Worm (Caenorhabditis elegans) whole organism, mixed stage, embryonic: ENCODE measurements around the gene C28D4.4.

Source experiments
- M03D4.4 ChIP-seq: sonication (generic microtip); optimal IDR thresholded peaks from 2 replicates; lab custom pipeline; 2017; ENCODE audit warnings: mild to moderate bottlenecking, missing genetic modification characterization, missing compliant biosample characterization
- bed-3 ChIP-seq: fragments of 200-800 bp; sonication (Bioruptor generic); optimal IDR thresholded peaks from 3 replicates; lab custom pipeline; 2018; ENCODE audit warnings: mild to moderate bottlenecking, missing genetic modification characterization, moderate library complexity, missing compliant biosample characterization
- blmp-1 ChIP-seq: fragments of 150-350 bp; optimal IDR thresholded peaks from 2 replicates; lab custom pipeline; 2014; ENCODE audit warnings: missing biosample characterization, missing genetic modification characterization
- ceh-39 ChIP-seq: fragments of 150-350 bp; optimal IDR thresholded peaks from 2 replicates; lab custom pipeline; 2014; ENCODE audit warnings: missing biosample characterization, missing genetic modification characterization
- ceh-43 ChIP-seq: fragments of 200-800 bp; sonication (Bioruptor generic); optimal IDR thresholded peaks from 2 replicates; lab custom pipeline; 2018; ENCODE audit warnings: mild to moderate bottlenecking, missing genetic modification characterization, moderate library complexity, missing compliant biosample characterization
- ceh-83 ChIP-seq: fragments of 200-800 bp; sonication (Bioruptor generic); optimal IDR thresholded peaks from 2 replicates; lab custom pipeline; 2018; ENCODE audit warnings: mild to moderate bottlenecking, missing genetic modification characterization, missing compliant biosample characterization
- cnd-1 ChIP-seq: fragments of 200-800 bp; sonication (Bioruptor generic); optimal IDR thresholded peaks from 2 replicates; lab custom pipeline; 2018; ENCODE audit warnings: mild to moderate bottlenecking, missing genetic modification characterization, missing compliant biosample characterization
- drap-1 ChIP-seq: fragments of 200-800 bp; sonication (Bioruptor generic); optimal IDR thresholded peaks from 3 replicates; lab custom pipeline; 2018; ENCODE audit warnings: mild to moderate bottlenecking, missing genetic modification characterization, missing compliant biosample characterization
- elt-3 ChIP-seq: fragments of 150-350 bp; optimal IDR thresholded peaks from 2 replicates; lab custom pipeline; 2014; ENCODE audit warnings: missing biosample characterization, missing genetic modification characterization
- flh-1 ChIP-seq: fragments of 200-800 bp; sonication (Bioruptor generic); optimal IDR thresholded peaks from 2 replicates; lab custom pipeline; 2018; ENCODE audit warnings: mild to moderate bottlenecking, missing genetic modification characterization, moderate library complexity, missing compliant biosample characterization
- ham-2 ChIP-seq: fragments of 200-800 bp; sonication (Bioruptor generic); optimal IDR thresholded peaks from 2 replicates; lab custom pipeline; 2018; ENCODE audit warnings: mild to moderate bottlenecking, missing genetic modification characterization, missing compliant biosample characterization
- hlh-1 ChIP-seq: fragments of 150-350 bp; optimal IDR thresholded peaks from 2 replicates; lab custom pipeline; 2014; ENCODE audit warnings: missing biosample characterization, missing genetic modification reagents, missing genetic modification characterization
- lin-13 ChIP-seq: fragments of 150-350 bp; optimal IDR thresholded peaks from 2 replicates; lab custom pipeline; 2014; ENCODE audit warnings: missing biosample characterization, missing genetic modification characterization
- lin-32 ChIP-seq: fragments of 200-800 bp; sonication (Bioruptor generic); optimal IDR thresholded peaks from 2 replicates; lab custom pipeline; 2018; ENCODE audit warnings: mild to moderate bottlenecking, missing genetic modification characterization, missing compliant biosample characterization
- lsy-2 ChIP-seq: fragments of 150-350 bp; optimal IDR thresholded peaks from 2 replicates; lab custom pipeline; 2014; ENCODE audit warnings: missing biosample characterization, missing genetic modification characterization
- mab-5 ChIP-seq: fragments of 150-350 bp; optimal IDR thresholded peaks from 2 replicates; lab custom pipeline; 2014; ENCODE audit warnings: missing biosample characterization, missing genetic modification characterization
- mep-1 ChIP-seq: fragments of 150-350 bp; optimal IDR thresholded peaks from 2 replicates; lab custom pipeline; 2017; ENCODE audit warnings: missing biosample characterization, missing genetic modification reagents, missing genetic modification characterization, inconsistent platforms
- mls-2 ChIP-seq: sonication (generic microtip); optimal IDR thresholded peaks from 2 replicates; lab custom pipeline; 2016; ENCODE audit warnings: mild to moderate bottlenecking, missing genetic modification characterization, moderate library complexity, missing compliant biosample characterization
- nhr-2 ChIP-seq: fragments of 150-350 bp; optimal IDR thresholded peaks from 2 replicates; lab custom pipeline; 2014; ENCODE audit warnings: missing biosample characterization, missing genetic modification characterization
- nhr-237 ChIP-seq: fragments of 150-350 bp; optimal IDR thresholded peaks from 2 replicates; lab custom pipeline; 2014; ENCODE audit warnings: missing biosample characterization, missing genetic modification characterization
- nhr-76 ChIP-seq: sonication (generic microtip); optimal IDR thresholded peaks from 2 replicates; lab custom pipeline; 2017; ENCODE audit warnings: missing biosample characterization, missing genetic modification characterization
- pha-4 ChIP-seq: fragments of 150-350 bp; optimal IDR thresholded peaks from 2 replicates; lab custom pipeline; 2018; ENCODE audit warnings: missing biosample characterization, missing genetic modification reagents, missing genetic modification characterization
- sem-2 ChIP-seq: fragments of 200-800 bp; sonication (Bioruptor generic); optimal IDR thresholded peaks from 2 replicates; lab custom pipeline; 2018; ENCODE audit warnings: mild to moderate bottlenecking, missing genetic modification characterization, missing compliant biosample characterization
- snpc-4 ChIP-seq: fragments of 150-350 bp; optimal IDR thresholded peaks from 2 replicates; lab custom pipeline; 2014; ENCODE audit warnings: missing biosample characterization, missing genetic modification characterization
- sptf-1 ChIP-seq: sonication (generic microtip); optimal IDR thresholded peaks from 2 replicates; lab custom pipeline; 2017; ENCODE audit warnings: mild to moderate bottlenecking, missing genetic modification characterization, moderate library complexity, missing compliant biosample characterization
- tbx-8 ChIP-seq: fragments of 200-800 bp; sonication (Bioruptor generic); optimal IDR thresholded peaks from 2 replicates; lab custom pipeline; 2018; ENCODE audit warnings: mild to moderate bottlenecking, missing genetic modification characterization, moderate library complexity, missing compliant biosample characterization
- unc-120 ChIP-seq: sonication (generic microtip); optimal IDR thresholded peaks from 2 replicates; lab custom pipeline; 2017; ENCODE audit warnings: missing genetic modification characterization, missing compliant biosample characterization; ENCODE audit not compliant: poor library complexity, severe bottlenecking
- unc-39 ChIP-seq: fragments of 150-350 bp; optimal IDR thresholded peaks from 2 replicates; lab custom pipeline; 2014; ENCODE audit warnings: missing biosample characterization, missing genetic modification characterization
- unc-62 ChIP-seq: fragments of 150-350 bp; optimal IDR thresholded peaks from 2 replicates; lab custom pipeline; 2014; ENCODE audit warnings: missing biosample characterization, missing genetic modification reagents, missing genetic modification characterization
- zip-8 ChIP-seq: fragments of 150-350 bp; optimal IDR thresholded peaks from 2 replicates; lab custom pipeline; 2014; ENCODE audit warnings: missing biosample characterization, missing genetic modification characterization
- ztf-11 ChIP-seq: fragments of 150-350 bp; optimal IDR thresholded peaks from 2 replicates; lab custom pipeline; 2014; ENCODE audit warnings: missing biosample characterization, missing genetic modification characterization

The C28D4.4 gene

ce11 chrIV:9757425-9757740 is 12.6 kb upstream of the C28D4.4 start, which contains the start of gene nhr-97:
Gene nhr-97 (plus strand): TSS chrIV:9757641.
- TF ChIP-seq zip-8 (tag; lab: Kevin White, UChicago), result no peak
- no peak for TF ChIP-seq bed-3 (GFP tag; lab: Kevin White, UChicago)

DNA sequence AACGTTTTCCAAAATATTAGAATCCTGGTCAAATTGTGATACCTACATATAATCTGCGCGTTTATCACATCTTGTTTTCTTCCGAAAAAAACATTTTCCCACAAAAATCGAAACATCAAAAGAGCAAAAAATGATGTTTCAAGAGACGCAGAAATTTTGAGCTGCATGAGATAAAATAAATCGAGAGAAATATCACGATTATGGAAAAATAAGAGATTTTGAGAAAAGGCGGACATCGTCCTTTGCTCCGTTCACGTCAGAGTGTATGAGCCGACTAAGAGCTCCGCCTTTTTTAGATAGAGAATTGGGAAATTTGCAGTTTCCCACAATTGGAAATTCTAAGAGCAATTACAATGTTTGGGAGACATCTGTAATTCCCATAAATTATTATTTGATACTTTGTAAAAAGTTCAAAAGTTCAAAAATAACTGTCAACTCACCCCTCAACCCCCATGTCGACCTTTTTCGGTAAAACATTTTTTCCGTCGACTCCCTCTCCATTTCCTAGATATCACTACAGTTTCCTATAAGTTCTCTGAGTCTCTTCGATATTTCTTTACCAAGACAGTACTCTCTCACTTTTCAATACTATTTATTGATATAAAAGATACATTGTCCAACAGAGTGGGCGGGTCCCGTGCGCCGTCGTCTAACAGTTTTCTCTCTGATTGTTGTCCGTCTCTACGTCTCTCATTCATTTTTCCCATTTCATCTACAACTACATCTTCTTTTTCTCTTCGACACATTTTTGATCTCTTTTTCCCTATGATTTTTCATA is 12.0 kb upstream of the C28D4.4 start:
- TF ChIP-seq lin-32 (GFP tag; lab: Kevin White, UChicago), result no peak
- no peak for TF ChIP-seq sem-2 (GFP tag; lab: Kevin White, UChicago)
- no peak for TF ChIP-seq nhr-2 (tag; lab: Kevin White, UChicago)
- no peak for TF ChIP-seq ceh-83 (GFP tag; lab: Kevin White, UChicago)
- no peak for TF ChIP-seq elt-3 (tag; lab: Kevin White, UChicago)
- TF ChIP-seq cnd-1 (tag; lab: Kevin White, UChicago), result no peak
- no peak for TF ChIP-seq snpc-4 (tag; lab: Kevin White, UChicago)
- TF ChIP-seq nhr-237, result no peak
- TF ChIP-seq ham-2 (GFP tag; lab: Kevin White, UChicago), result no peak
- TF ChIP-seq lin-13 (tag; lab: Kevin White, UChicago), result no peak
- no peak for TF ChIP-seq zip-8 (tag; lab: Kevin White, UChicago)
- TF ChIP-seq mep-1 (tag; lab: Kevin White, UChicago), result no peak
- no peak for TF ChIP-seq mab-5 (tag; lab: Kevin White, UChicago)
- no peak for TF ChIP-seq unc-39

DNA sequence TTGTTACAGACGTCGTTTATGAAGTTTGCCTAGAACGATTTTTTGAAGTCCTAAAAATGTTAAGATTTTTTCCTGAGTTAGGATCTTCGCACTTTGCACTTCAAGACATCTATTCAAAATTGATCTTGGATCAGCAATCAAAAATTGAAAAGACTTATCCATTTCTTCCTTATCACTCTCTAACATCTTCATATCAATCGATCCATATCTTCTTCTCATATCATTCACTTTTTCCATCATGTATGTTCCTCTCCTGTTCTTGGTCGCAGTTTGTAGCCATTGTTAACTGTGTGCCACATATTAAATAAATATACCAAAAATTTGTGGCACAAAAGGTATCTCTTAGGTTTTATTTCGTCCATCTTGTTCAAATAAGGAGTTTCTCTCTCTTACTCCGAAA is 10.9 kb upstream of the C28D4.4 start:
- TF ChIP-seq tbx-8 (GFP tag; lab: Kevin White, UChicago) (no peak), flh-1 (no peak), nhr-237 (no peak), lsy-2 (tag; lab: Kevin White, UChicago) (no peak), snpc-4 (tag; lab: Kevin White, UChicago) (no peak), ceh-39 (tag; lab: Kevin White, UChicago) (no peak), blmp-1 (tag; lab: Kevin White, UChicago) (no peak), unc-39 (no peak), ztf-11 (tag; lab: Kevin White, UChicago) (no peak), unc-62 (GFP tag; lab: Kevin White, UChicago) (no peak), mls-2 (tag; lab: Kevin White, UChicago) (no peak), nhr-76 (tag; lab: Kevin White, UChicago) (no peak), hlh-1 (tag; lab: Kevin White, UChicago) (no peak), pha-4 (tag; lab: Kevin White, UChicago) (no peak), drap-1 (no peak), sptf-1 (tag; lab: Kevin White, UChicago) (no peak), elt-3 (tag; lab: Kevin White, UChicago) (no peak)

DNA sequence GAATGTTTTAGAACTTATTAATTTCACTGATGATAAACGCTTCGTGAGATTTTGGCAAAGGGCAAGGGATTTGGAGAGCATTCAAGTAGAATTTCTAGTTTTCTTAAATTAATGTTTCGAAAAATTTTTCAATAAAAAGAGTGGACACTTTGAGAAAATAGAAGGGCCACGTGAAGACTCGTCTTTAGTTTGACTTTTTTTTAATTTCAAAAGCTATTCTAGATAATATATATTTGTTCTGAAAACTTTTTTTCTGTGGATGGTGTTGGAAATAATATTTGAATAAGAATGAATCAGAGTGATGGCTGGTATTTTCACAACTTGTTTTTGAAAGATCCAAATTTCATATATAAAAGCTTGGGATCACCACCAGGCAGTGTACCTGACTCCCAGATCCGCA is 3.5 kb upstream of the C28D4.4 start, which contains the start of gene C28D4.8:
Gene C28D4.8 (minus strand): TSS at position 101 of the 400 bp plus-strand sequence.
- no peak for TF ChIP-seq mls-2 (tag; lab: Kevin White, UChicago)
- no peak for TF ChIP-seq sptf-1 (tag; lab: Kevin White, UChicago)
- TF ChIP-seq hlh-1 (tag; lab: Kevin White, UChicago), result no peak
- TF ChIP-seq snpc-4 (tag; lab: Kevin White, UChicago), result no peak
- no peak for TF ChIP-seq unc-39
- TF ChIP-seq unc-120 (tag; lab: Kevin White, UChicago), result no peak
- no peak for TF ChIP-seq M03D4.4 (tag; lab: Kevin White, UChicago)
- no peak for TF ChIP-seq mab-5 (tag; lab: Kevin White, UChicago)
- no peak for TF ChIP-seq elt-3 (tag; lab: Kevin White, UChicago)
- TF ChIP-seq cnd-1 (tag; lab: Kevin White, UChicago), result no peak
- TF ChIP-seq lin-13 (tag; lab: Kevin White, UChicago), result no peak
- no peak for TF ChIP-seq blmp-1 (tag; lab: Kevin White, UChicago)

- TF ChIP-seq flh-1, result no peak
- TF ChIP-seq lin-32 (GFP tag; lab: Kevin White, UChicago), result no peak
- no peak for TF ChIP-seq ham-2 (GFP tag; lab: Kevin White, UChicago)
- no peak for TF ChIP-seq ceh-43 (GFP tag; lab: Kevin White, UChicago)
- no peak for TF ChIP-seq elt-3 (tag; lab: Kevin White, UChicago)
- no peak for TF ChIP-seq unc-62 (GFP tag; lab: Kevin White, UChicago)
- no peak for TF ChIP-seq mls-2 (tag; lab: Kevin White, UChicago)
- no peak for TF ChIP-seq zip-8 (tag; lab: Kevin White, UChicago)
- TF ChIP-seq nhr-2 (tag; lab: Kevin White, UChicago), result no peak
- TF ChIP-seq lin-13 (tag; lab: Kevin White, UChicago), result no peak
- no peak for TF ChIP-seq mep-1 (tag; lab: Kevin White, UChicago)
- no peak for TF ChIP-seq blmp-1 (tag; lab: Kevin White, UChicago)
- TF ChIP-seq unc-39, result no peak
- TF ChIP-seq unc-120 (tag; lab: Kevin White, UChicago), result no peak
- TF ChIP-seq bed-3 (GFP tag; lab: Kevin White, UChicago), result no peak
- TF ChIP-seq nhr-237, result no peak
- no peak for TF ChIP-seq sptf-1 (tag; lab: Kevin White, UChicago)
- TF ChIP-seq, all 35 proteins: peak for 0
Observed at ce11 chrIV:9746762-9747161, 2.0 kb upstream of the C28D4.4 start, which contains the start of gene C28D4.5. Gene C28D4.5 (minus strand): TSS chrIV:9746862.
